Fruit fly (Drosophila melanogaster): ENCODE measurements around the gene CG43232.
A peak's percentile ranks its signal among the peaks of the same experiment; 100 is the strongest.

Gene CG43232

DNA sequence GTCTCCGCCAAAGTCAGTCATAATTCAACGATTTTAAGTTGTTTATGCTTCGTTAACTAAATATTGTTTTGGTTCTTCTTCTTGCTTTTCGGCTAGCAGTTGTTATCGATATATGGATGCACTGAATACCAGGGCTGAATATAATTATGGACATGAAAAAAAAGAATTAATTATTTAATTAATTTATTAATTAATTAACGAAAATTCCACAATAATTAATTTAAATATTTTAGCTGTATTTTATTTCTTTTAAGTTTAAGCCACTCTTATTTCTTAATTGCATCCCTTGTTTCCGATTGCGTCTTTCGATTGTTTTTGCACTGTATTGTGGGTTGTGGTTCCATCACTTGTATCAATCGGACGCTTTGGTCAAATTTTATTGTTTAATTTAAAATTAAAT is 18.2 kb downstream of the CG43232 start, which contains the start of the genes Gas41 and SA1 (continued):
- no peak for TF ChIP-seq pros (GFP tag; optimal IDR thresholded peaks at IDR 0.05)
- peak; percentile 69 for TF ChIP-seq YL-1 (GFP tag; optimal IDR thresholded peaks at IDR 0.05)
- peak; percentile 66 for TF ChIP-seq CG10462 (GFP tag; optimal IDR thresholded peaks at IDR 0.05)
- TF ChIP-seq br (optimal IDR thresholded peaks at IDR 0.05): no peak
- TF ChIP-seq Sox100B (GFP tag; optimal IDR thresholded peaks at IDR 0.05): no peak
- TF ChIP-seq ranshi (GFP tag; IDR thresholded peaks at IDR 0.05): no peak
- no peak for TF ChIP-seq so (GFP tag; IDR thresholded peaks at IDR 0.05)
- peak; percentile 68 for TF ChIP-seq twi (tag; optimal IDR thresholded peaks at IDR 0.05)
- TF ChIP-seq Spps (tag; optimal IDR thresholded peaks at IDR 0.05): peak; percentile 87
- TF ChIP-seq ro (GFP tag; IDR thresholded peaks at IDR 0.05): no peak
- TF ChIP-seq Rfx (GFP tag; IDR thresholded peaks at IDR 0.05): no peak
- no peak for TF ChIP-seq oc (tag; optimal IDR thresholded peaks at IDR 0.05)
- peak; percentile 70 for TF ChIP-seq Six4 (GFP tag; optimal IDR thresholded peaks at IDR 0.05)
- no peak for TF ChIP-seq dati (GFP tag; IDR thresholded peaks at IDR 0.05)
- TF ChIP-seq fd3F (GFP tag; optimal IDR thresholded peaks at IDR 0.05): no peak
- peak; percentile 66 for TF ChIP-seq run (tag; optimal IDR thresholded peaks at IDR 0.05)
- TF ChIP-seq CG11247 (GFP tag; IDR thresholded peaks at IDR 0.05): no peak
- peak; percentile 68 for TF ChIP-seq sug (tag; optimal IDR thresholded peaks at IDR 0.05)
- no peak for TF ChIP-seq Deaf1 (tag; optimal IDR thresholded peaks at IDR 0.05)
- TF ChIP-seq Meics (GFP tag; optimal IDR thresholded peaks at IDR 0.05): peak; percentile 86
- no peak for TF ChIP-seq z (GFP tag; IDR thresholded peaks at IDR 0.05)
- no peak for TF ChIP-seq pan (optimal IDR thresholded peaks at IDR 0.05)
- peak in 1 of 2 experiments; percentile 92 for TF ChIP-seq pan (GFP tag; optimal IDR thresholded peaks at IDR 0.05 in 1 of 2, IDR thresholded peaks at IDR 0.05 in 1 of 2)
- TF ChIP-seq trem (tag; optimal IDR thresholded peaks at IDR 0.05): peak; percentile 95
- TF ChIP-seq CG7372 (GFP tag; IDR thresholded peaks at IDR 0.05): peak; percentile 80
- peak; percentile 98 for TF ChIP-seq CG12391 (tag; optimal IDR thresholded peaks at IDR 0.05)
- TF ChIP-seq nau (GFP tag; optimal IDR thresholded peaks at IDR 0.05): no peak
- TF ChIP-seq CG7357 (GFP tag; IDR thresholded peaks at IDR 0.05): peak; percentile 76; the same call in 2 of the 3 replicates
- TF ChIP-seq sqz (GFP tag; optimal IDR thresholded peaks at IDR 0.05): no peak
- TF ChIP-seq CG34422 (GFP tag; IDR thresholded peaks at IDR 0.05): peak; percentile 95
- TF ChIP-seq da (GFP tag; optimal IDR thresholded peaks at IDR 0.05): no peak
- peak; percentile 38; the same call in 1 of the 3 replicates for TF ChIP-seq CG6175 (GFP tag; IDR thresholded peaks at IDR 0.05)
- peak; percentile 88 for TF ChIP-seq Fer1 (GFP tag; optimal IDR thresholded peaks at IDR 0.05)
- TF ChIP-seq jumu (GFP tag; optimal IDR thresholded peaks at IDR 0.05): peak; percentile 70
- peak; percentile 28 for TF ChIP-seq Side (GFP tag; optimal IDR thresholded peaks at IDR 0.05)
- no peak for TF ChIP-seq NC2α (GFP tag; optimal IDR thresholded peaks at IDR 0.05)
- TF ChIP-seq Gug (GFP tag; IDR thresholded peaks at IDR 0.05): peak; percentile 87
- peak; percentile 44 for TF ChIP-seq nom (GFP tag; optimal IDR thresholded peaks at IDR 0.05)
- no peak for TF ChIP-seq emc (GFP tag; optimal IDR thresholded peaks at IDR 0.05)
- peak; percentile 96 for TF ChIP-seq CG15514 (GFP tag; optimal IDR thresholded peaks at IDR 0.05)
- TF ChIP-seq CG15696 (tag; optimal IDR thresholded peaks at IDR 0.05): peak; percentile 93
- no peak for TF ChIP-seq zf30C (GFP tag; optimal IDR thresholded peaks at IDR 0.05)
- TF ChIP-seq sisA (GFP tag; IDR thresholded peaks at IDR 0.05): no peak
- TF ChIP-seq ara (GFP tag; IDR thresholded peaks at IDR 0.05): peak; percentile 81
- no peak for TF ChIP-seq org-1 (GFP tag; optimal IDR thresholded peaks at IDR 0.05)
- no peak for TF ChIP-seq bab2 (GFP tag; optimal IDR thresholded peaks at IDR 0.05)
- TF ChIP-seq CG18599 (GFP tag; optimal IDR thresholded peaks at IDR 0.05): peak; percentile 91
- TF ChIP-seq bcd (GFP tag; optimal IDR thresholded peaks at IDR 0.05): peak; percentile 58
- TF ChIP-seq CG2875 (GFP tag; optimal IDR thresholded peaks at IDR 0.05): peak; percentile 60
- peak; percentile 33 for TF ChIP-seq ewg (GFP tag; optimal IDR thresholded peaks at IDR 0.05)
- peak; percentile 10 for TF ChIP-seq CG1647 (GFP tag; optimal IDR thresholded peaks at IDR 0.05)
- no peak for TF ChIP-seq Eip74EF (GFP tag; optimal IDR thresholded peaks at IDR 0.05)
